Fruit fly (Drosophila melanogaster) whole organism, pupa: ENCODE data around the gene Kmn2.

Source experiments
- CG13204 ChIP-seq: fragments of 200-800 bp; sonication (Bioruptor generic); optimal IDR thresholded peaks from 2 replicates; lab custom pipeline; 2018; ENCODE audit warnings: missing biosample characterization, mild to moderate bottlenecking, missing genetic modification characterization, moderate library complexity
- CG15710 ChIP-seq: fragments of 200-800 bp; sonication (Bioruptor generic); optimal IDR thresholded peaks from 2 replicates; lab custom pipeline; 2018; ENCODE audit warnings: missing biosample characterization, mild to moderate bottlenecking, missing genetic modification characterization, moderate library complexity
- CG17806 ChIP-seq: fragments of 200-800 bp; sonication (Bioruptor generic); optimal IDR thresholded peaks from 2 replicates; lab custom pipeline; 2018; ENCODE audit warnings: missing biosample characterization, mild to moderate bottlenecking, missing genetic modification characterization, moderate library complexity
- CG32121 ChIP-seq: fragments of 200-800 bp; sonication (Bioruptor generic); IDR thresholded peaks from 2 replicates; pipeline ENCODE4 v1.3.6; 2022; ENCODE audit warnings: missing biosample characterization, missing genetic modification characterization
- CG34367 ChIP-seq: fragments of 200-800 bp; sonication (Bioruptor generic); optimal IDR thresholded peaks from 2 replicates; lab custom pipeline; 2018; ENCODE audit warnings: missing biosample characterization, mild to moderate bottlenecking, missing genetic modification characterization
- CG8159 ChIP-seq: fragments of 200-800 bp; sonication (Bioruptor generic); optimal IDR thresholded peaks from 3 replicates; lab custom pipeline; 2018; ENCODE audit warnings: missing biosample characterization, mild to moderate bottlenecking, missing genetic modification characterization, moderate library complexity
- CG8301 ChIP-seq: fragments of 200-800 bp; sonication (Bioruptor generic); optimal IDR thresholded peaks from 2 replicates; lab custom pipeline; 2018; ENCODE audit warnings: missing biosample characterization, mild to moderate bottlenecking, missing genetic modification characterization
- CG9948 ChIP-seq: fragments of 200-800 bp; sonication (Bioruptor generic); optimal IDR thresholded peaks from 2 replicates; lab custom pipeline; 2018; ENCODE audit warnings: missing biosample characterization, mild to moderate bottlenecking, missing genetic modification characterization, moderate library complexity
- D1 ChIP-seq: fragments of 200-800 bp; sonication (Bioruptor generic); optimal IDR thresholded peaks from 2 replicates; lab custom pipeline; 2018; ENCODE audit warnings: missing biosample characterization, mild to moderate bottlenecking, missing genetic modification characterization, moderate library complexity
- EcR ChIP-seq: fragments of 200-800 bp; sonication (Bioruptor generic); optimal IDR thresholded peaks from 3 replicates; lab custom pipeline; 2019; ENCODE audit warnings: missing biosample characterization, missing genetic modification characterization, mild to moderate bottlenecking, moderate library complexity, missing genetic modification reagents
- Ets98B ChIP-seq: fragments of 200-800 bp; sonication (Bioruptor generic); IDR thresholded peaks from 2 replicates; pipeline ENCODE4 v1.3.6; 2022; ENCODE audit warnings: missing biosample characterization, missing genetic modification characterization
- fd96Ca ChIP-seq: fragments of 200-800 bp; sonication (Bioruptor generic); IDR thresholded peaks from 3 replicates; pipeline ENCODE4 v1.3.6; 2022; ENCODE audit warnings: missing biosample characterization, missing genetic modification characterization
- gl ChIP-seq: fragments of 200-800 bp; sonication (Bioruptor generic); optimal IDR thresholded peaks from 2 replicates; lab custom pipeline; 2018; ENCODE audit warnings: missing biosample characterization, mild to moderate bottlenecking, missing genetic modification characterization

dm6 chr3R:8027203-8027688 is 26.1 kb upstream of the Kmn2 start:
- TF ChIP-seq EcR (GFP tag; lab: Kevin White, UChicago) (peak; percentile 43), CG34367 (peak; percentile 85), CG13204 (GFP tag; lab: Kevin White, UChicago) (peak; percentile 79), CG17806 (tag; lab: Kevin White, UChicago) (peak; percentile 80), CG8301 (tag; lab: Kevin White, UChicago) (peak; percentile 55), CG15710 (tag; lab: Kevin White, UChicago) (peak; percentile 93), D1 (tag; lab: Kevin White, UChicago) (peak; percentile 85), Ets98B (GFP tag; lab: Robert Waterston, UW) (peak; percentile 65), gl (no peak), CG9948 (tag; lab: Kevin White, UChicago) (peak; percentile 87), CG32121 (peak; percentile 63), fd96Ca (GFP tag; lab: Robert Waterston, UW) (no peak), CG8159 (tag; lab: Kevin White, UChicago) (peak; percentile 91)
